Worm (Caenorhabditis elegans): Measurements from ENCODE around the gene ilcr-2.

- TF ChIP-seq skn-1 (tag; optimal IDR thresholded peaks at IDR 0.05) (no peak), lin-39 (tag; optimal IDR thresholded peaks at IDR 0.05) (no peak)
Measured at ce11 chrII:5446506-5446905, 28.5 kb upstream of the ilcr-2 start, which contains the start of gene nmr-1.
